Worm (Caenorhabditis elegans): ENCODE measurements around the gene C03B1.13.

DNA sequence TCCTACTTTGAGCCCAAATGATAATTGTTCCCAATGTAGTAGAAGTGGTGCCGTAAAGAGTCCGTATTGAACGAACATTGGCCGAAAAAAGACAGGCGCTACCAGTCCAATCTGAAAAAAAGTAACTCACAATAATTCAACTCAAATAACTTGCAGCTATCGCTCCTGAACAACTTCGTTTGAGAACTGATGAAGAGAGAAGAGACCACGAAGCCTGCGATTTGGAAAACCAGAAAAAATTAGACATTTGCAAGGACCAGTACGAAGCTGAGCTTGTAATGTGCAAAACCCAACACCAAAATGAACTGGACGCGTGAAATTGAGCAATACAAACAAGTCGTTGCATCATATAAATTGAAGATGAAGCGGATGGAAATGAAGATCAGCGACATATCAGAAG lies 36.6 kb upstream of the C03B1.13 start, which contains the start of gene C03B1.1:
- no peak for TF ChIP-seq nhr-19 (GFP tag; conservative IDR thresholded peaks at IDR 0.05)
- TF ChIP-seq mdl-1 (tag; optimal IDR thresholded peaks at IDR 0.05), result no peak
- TF ChIP-seq lin-39 (tag; optimal IDR thresholded peaks at IDR 0.05), result no peak

Data from whole organism, L1 larva.